Worm (Caenorhabditis elegans) whole organism, L3 larva: Measurements from ENCODE around the gene F08F8.9.
A peak's percentile ranks its signal among the peaks of the same experiment; 100 is the strongest.

Source experiments
- R02D3.7 ChIP-seq: fragments of 150-350 bp; optimal IDR thresholded peaks from 2 replicates; lab custom pipeline; 2014; ENCODE audit warnings: missing biosample characterization, missing genetic modification characterization
- ZK546.5 ChIP-seq: sonication (generic microtip); optimal IDR thresholded peaks from 2 replicates; lab custom pipeline; 2017; ENCODE audit warnings: missing biosample characterization, missing genetic modification characterization
- aly-2 ChIP-seq: fragments of 150-350 bp; optimal IDR thresholded peaks from 2 replicates; lab custom pipeline; 2014; ENCODE audit warnings: missing biosample characterization, missing genetic modification characterization
- ama-1 ChIP-seq: fragments of 150-350 bp; optimal IDR thresholded peaks from 2 replicates; lab custom pipeline; 2018
- ceh-16 ChIP-seq: sonication (generic microtip); optimal IDR thresholded peaks from 2 replicates; lab custom pipeline; 2017; ENCODE audit warnings: missing biosample characterization, missing genetic modification characterization
- ceh-28 ChIP-seq: fragments of 150-350 bp; optimal IDR thresholded peaks from 2 replicates; lab custom pipeline; 2014; ENCODE audit warnings: missing biosample characterization, missing genetic modification reagents, missing genetic modification characterization
- ceh-82 ChIP-seq: fragments of 150-350 bp; optimal IDR thresholded peaks from 2 replicates; lab custom pipeline; 2014; ENCODE audit warnings: missing biosample characterization, missing genetic modification characterization
- ceh-9 ChIP-seq: sonication (generic microtip); optimal IDR thresholded peaks from 2 replicates; lab custom pipeline; 2018; ENCODE audit warnings: missing biosample characterization, missing genetic modification characterization
- egl-5 ChIP-seq: fragments of 150-350 bp; optimal IDR thresholded peaks from 2 replicates; lab custom pipeline; 2017; ENCODE audit warnings: missing biosample characterization, missing genetic modification reagents, missing genetic modification characterization, inconsistent platforms
- elt-1 ChIP-seq: fragments of 150-350 bp; optimal IDR thresholded peaks from 2 replicates; lab custom pipeline; 2014; ENCODE audit warnings: missing biosample characterization, missing genetic modification characterization
- elt-2 ChIP-seq: sonication (generic microtip); optimal IDR thresholded peaks from 2 replicates; lab custom pipeline; 2016; ENCODE audit warnings: missing genetic modification reagents, mild to moderate bottlenecking, missing genetic modification characterization, missing compliant biosample characterization
- elt-3 ChIP-seq, 3 experiments: fragments of 150-350 bp in 1 of 3; sonication (generic microtip) in 2 of 3; optimal IDR thresholded peaks; 2 replicates in 2 of 3; 4 replicates in 1 of 3; lab custom pipeline; 2014 to 2017; ENCODE audit warnings: missing biosample characterization in 3 of 3, missing genetic modification characterization in 3 of 3
- fkh-10 ChIP-seq: sonication (generic microtip); optimal IDR thresholded peaks from 2 replicates; lab custom pipeline; 2017; ENCODE audit warnings: missing biosample characterization, missing genetic modification reagents, missing genetic modification characterization
- fkh-2 ChIP-seq: fragments of 150-350 bp; optimal IDR thresholded peaks from 2 replicates; lab custom pipeline; 2014; ENCODE audit warnings: missing biosample characterization, missing genetic modification reagents, missing genetic modification characterization
- fos-1 ChIP-seq: fragments of 150-350 bp; optimal IDR thresholded peaks from 2 replicates; lab custom pipeline; 2014; ENCODE audit warnings: missing biosample characterization, missing genetic modification characterization
- hmg-11 ChIP-seq: sonication (generic microtip); optimal IDR thresholded peaks from 2 replicates; lab custom pipeline; 2016; ENCODE audit warnings: missing genetic modification characterization, missing compliant biosample characterization
- jun-1 ChIP-seq: fragments of 150-350 bp; optimal IDR thresholded peaks from 2 replicates; lab custom pipeline; 2014; ENCODE audit warnings: missing biosample characterization, missing genetic modification reagents, missing genetic modification characterization
- lin-15B ChIP-seq: fragments of 150-350 bp; optimal IDR thresholded peaks from 2 replicates; lab custom pipeline; 2014; ENCODE audit warnings: missing biosample characterization, missing genetic modification characterization
- lin-39 ChIP-seq: fragments of 150-350 bp; optimal IDR thresholded peaks from 2 replicates; lab custom pipeline; 2018; ENCODE audit warnings: missing biosample characterization, missing genetic modification reagents, missing genetic modification characterization
- lsy-12 ChIP-seq: sonication (generic microtip); optimal IDR thresholded peaks from 2 replicates; lab custom pipeline; 2016; ENCODE audit warnings: mild to moderate bottlenecking, missing genetic modification characterization, missing compliant biosample characterization
- mdl-1 ChIP-seq: fragments of 150-350 bp; optimal IDR thresholded peaks from 2 replicates; lab custom pipeline; 2014; ENCODE audit warnings: missing biosample characterization, missing genetic modification characterization
- nfya-1 ChIP-seq: sonication (generic microtip); optimal IDR thresholded peaks from 2 replicates; lab custom pipeline; 2017; ENCODE audit warnings: missing genetic modification characterization, mild to moderate bottlenecking, missing compliant biosample characterization, antibody characterized with exemption, moderate library complexity; ENCODE audit not compliant: insufficient read depth
- nhr-11 ChIP-seq: fragments of 150-350 bp; optimal IDR thresholded peaks from 2 replicates; lab custom pipeline; 2014; ENCODE audit warnings: missing biosample characterization, missing genetic modification characterization
- nhr-23 ChIP-seq: fragments of 150-350 bp; optimal IDR thresholded peaks from 2 replicates; lab custom pipeline; 2014; ENCODE audit warnings: missing biosample characterization, missing genetic modification reagents, missing genetic modification characterization
- nhr-237 ChIP-seq: fragments of 150-350 bp; optimal IDR thresholded peaks from 2 replicates; lab custom pipeline; 2014; ENCODE audit warnings: missing biosample characterization, missing genetic modification characterization
- nhr-25 ChIP-seq: sonication (generic microtip); optimal IDR thresholded peaks from 2 replicates; lab custom pipeline; 2017; ENCODE audit warnings: missing biosample characterization, missing genetic modification characterization
- nhr-67 ChIP-seq: fragments of 150-350 bp; optimal IDR thresholded peaks from 2 replicates; lab custom pipeline; 2014; ENCODE audit warnings: missing biosample characterization, missing genetic modification characterization
- pha-4 ChIP-seq: fragments of 150-350 bp; optimal IDR thresholded peaks from 2 replicates; lab custom pipeline; 2014; ENCODE audit warnings: missing biosample characterization, missing genetic modification reagents, missing genetic modification characterization
- pqm-1 ChIP-seq: fragments of 150-350 bp; optimal IDR thresholded peaks from 2 replicates; lab custom pipeline; 2017; ENCODE audit warnings: missing biosample characterization, missing genetic modification characterization, inconsistent platforms
- sea-2 ChIP-seq: fragments of 150-350 bp; sonication (generic microtip); optimal IDR thresholded peaks from 4 replicates; lab custom pipeline; 2014; ENCODE audit warnings: missing biosample characterization, missing genetic modification reagents, missing genetic modification characterization
- skn-1 ChIP-seq: fragments of 150-350 bp; optimal IDR thresholded peaks from 2 replicates; lab custom pipeline; 2014; ENCODE audit warnings: missing biosample characterization, missing genetic modification characterization
- snpc-4 ChIP-seq: fragments of 150-350 bp; optimal IDR thresholded peaks from 2 replicates; lab custom pipeline; 2014; ENCODE audit warnings: missing biosample characterization, missing genetic modification characterization
- tbx-2 ChIP-seq: sonication (generic microtip); optimal IDR thresholded peaks from 2 replicates; lab custom pipeline; 2016; ENCODE audit warnings: mild to moderate bottlenecking, missing genetic modification characterization, missing compliant biosample characterization
- unc-39 ChIP-seq: sonication (generic microtip); optimal IDR thresholded peaks from 4 replicates; lab custom pipeline; 2017; ENCODE audit warnings: missing biosample characterization, missing genetic modification characterization
- zag-1 ChIP-seq: fragments of 150-350 bp; optimal IDR thresholded peaks from 2 replicates; lab custom pipeline; 2014; ENCODE audit warnings: missing biosample characterization, missing genetic modification characterization
- ztf-11 ChIP-seq: fragments of 150-350 bp; optimal IDR thresholded peaks from 2 replicates; lab custom pipeline; 2014; ENCODE audit warnings: missing biosample characterization, missing genetic modification characterization
- ztf-4 ChIP-seq: fragments of 150-350 bp; optimal IDR thresholded peaks from 2 replicates; lab custom pipeline; 2014; ENCODE audit warnings: missing biosample characterization, missing genetic modification characterization

The F08F8.9 gene

DNA sequence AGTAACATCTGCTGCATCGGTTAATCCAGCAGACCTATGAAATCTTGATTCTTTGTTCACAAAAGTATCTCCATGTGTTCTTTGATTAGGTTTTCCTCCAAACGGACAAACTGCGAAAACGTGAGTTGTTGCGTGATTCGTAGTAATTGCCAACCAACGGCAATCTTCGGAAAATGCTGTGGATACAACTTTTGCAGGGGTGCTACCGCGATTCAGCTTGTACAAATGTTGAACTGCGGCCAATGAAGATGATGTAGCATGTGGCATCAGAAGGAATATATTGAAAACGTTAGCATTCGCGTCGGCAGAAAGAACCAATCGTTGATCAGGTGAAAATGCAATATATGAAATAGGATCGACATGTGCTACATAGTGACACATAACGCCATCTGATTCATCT lies 22.1 kb downstream of the F08F8.9 start:
- TF ChIP-seq snpc-4 (tag; lab: Kevin White, UChicago) = no peak
- TF ChIP-seq ceh-9 = no peak
- no peak for TF ChIP-seq elt-2 (tag; lab: Kevin White, UChicago)
- no peak for TF ChIP-seq ceh-82 (tag; lab: Kevin White, UChicago)
- TF ChIP-seq ztf-4 = no peak
- no peak for TF ChIP-seq aly-2 (tag; lab: Kevin White, UChicago)
- no peak for TF ChIP-seq lin-15B (tag; lab: Kevin White, UChicago)
- TF ChIP-seq sea-2 = no peak

ce11 chrIII:7329155-7329732 lies 24.5 kb downstream of the F08F8.9 start, which contains the start of gene lab-2:
Gene lab-2, minus strand, starts transcription at chrIII:7329607.
- peak; percentile 15 for TF ChIP-seq aly-2 (tag; lab: Kevin White, UChicago)
- peak; percentile 4 for TF ChIP-seq ztf-4
- no peak for TF ChIP-seq hmg-11 (tag; lab: Kevin White, UChicago)
- TF ChIP-seq ama-1 (lab: Kevin White, UChicago) = peak; percentile 79
- TF ChIP-seq lin-39 = no peak
- TF ChIP-seq nhr-25 (tag; lab: Kevin White, UChicago) = peak; percentile 33
- peak; percentile 66 for TF ChIP-seq lsy-12
- TF ChIP-seq nhr-23 (tag; lab: Kevin White, UChicago) = no peak
- TF ChIP-seq ztf-11 (tag; lab: Kevin White, UChicago) = no peak
- peak; percentile 20 for TF ChIP-seq elt-2 (tag; lab: Kevin White, UChicago)
- no peak for TF ChIP-seq tbx-2 (tag; lab: Kevin White, UChicago)
- TF ChIP-seq nhr-11 = no peak
- peak; percentile 13 for TF ChIP-seq jun-1 (tag; lab: Kevin White, UChicago)

- TF ChIP-seq nhr-67 (tag; lab: Kevin White, UChicago) (no peak), snpc-4 (tag; lab: Kevin White, UChicago) (no peak), pqm-1 (tag; lab: Kevin White, UChicago) (peak; percentile 1), elt-2 (tag; lab: Kevin White, UChicago) (peak; percentile 69)
Measured at ce11 chrIII:7323331-7323730, 30.4 kb downstream of the F08F8.9 start.

DNA sequence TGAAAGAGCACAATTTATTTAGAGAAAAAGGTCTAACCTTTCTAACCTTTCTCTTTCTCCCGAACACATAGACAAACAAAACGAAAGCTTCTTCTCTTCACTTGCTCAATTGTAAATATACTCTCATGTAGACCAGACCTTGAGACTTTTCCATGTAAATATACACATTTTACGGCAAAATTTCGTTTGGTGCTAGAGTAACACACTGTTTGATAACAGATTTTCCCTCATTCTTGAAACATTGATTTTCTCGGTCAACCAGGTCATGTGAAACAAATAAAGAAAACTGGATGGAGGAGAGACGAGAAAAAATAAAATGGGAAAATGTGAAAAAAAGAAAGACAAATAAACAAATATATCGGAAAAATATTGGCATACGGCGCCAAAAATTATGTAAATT lies 31.8 kb downstream of the F08F8.9 start:
- TF ChIP-seq pha-4 (tag; lab: Kevin White, UChicago) (peak; percentile 99), nhr-67 (tag; lab: Kevin White, UChicago) (no peak), elt-3 (tag; optimal IDR thresholded peaks at IDR 0.05; lab: Kevin White, UChicago) (no peak), sea-2 (no peak), fkh-2 (no peak), lin-39 (no peak), elt-2 (tag; lab: Kevin White, UChicago) (peak; percentile 55), skn-1 (no peak), pqm-1 (tag; lab: Kevin White, UChicago) (peak; percentile 34), R02D3.7 (tag; lab: Kevin White, UChicago) (no peak)

- TF ChIP-seq nfya-1 (tag; lab: Kevin White, UChicago) (no peak), lin-15B (tag; lab: Kevin White, UChicago) (no peak), ZK546.5 (no peak), pqm-1 (tag; lab: Kevin White, UChicago) (peak; percentile 69), ceh-16 (no peak), mdl-1 (tag; lab: Kevin White, UChicago) (no peak), snpc-4 (tag; lab: Kevin White, UChicago) (no peak), aly-2 (tag; lab: Kevin White, UChicago) (no peak), pha-4 (tag; lab: Kevin White, UChicago) (peak; percentile 77), nhr-25 (tag; lab: Kevin White, UChicago) (no peak), ceh-9 (no peak), fos-1 (tag; lab: Kevin White, UChicago) (no peak), elt-1 (tag; lab: Kevin White, UChicago) (no peak), jun-1 (tag; lab: Kevin White, UChicago) (no peak), nhr-11 (no peak), zag-1 (tag; lab: Kevin White, UChicago) (no peak), fkh-10 (GFP tag; lab: Kevin White, UChicago) (no peak), elt-2 (tag; lab: Kevin White, UChicago) (peak; percentile 18), lin-39 (no peak), egl-5 (tag; lab: Kevin White, UChicago) (no peak), fkh-2 (no peak), hmg-11 (tag; lab: Kevin White, UChicago) (no peak), nhr-237 (no peak), unc-39 (no peak), ceh-28 (no peak)
Measured at ce11 chrIII:7319390-7319789, 34.4 kb downstream of the F08F8.9 start, which contains the start of gene F56C9.8. Gene F56C9.8, minus strand, starts transcription at chrIII:7319509.
